Worm (Caenorhabditis elegans) whole organism, young adult: Measurements from ENCODE around the gene nbs-1.

Experiments
- Y67H2A.10 ChIP-seq: fragments of 200-800 bp; sonication (Bioruptor generic); conservative IDR thresholded peaks from 2 replicates; pipeline ENCODE4 v1.3.6; 2022; ENCODE audit warnings: missing genetic modification reagents, missing genetic modification characterization, missing compliant biosample characterization
- ceh-79 ChIP-seq: sonication (generic microtip); optimal IDR thresholded peaks from 2 replicates; lab custom pipeline; 2017; ENCODE audit warnings: mild to moderate bottlenecking, missing genetic modification characterization, missing compliant biosample characterization
- lin-54 ChIP-seq: fragments of 200-800 bp; sonication (Bioruptor generic); optimal IDR thresholded peaks from 2 replicates; lab custom pipeline; 2018; ENCODE audit warnings: mild to moderate bottlenecking, missing genetic modification characterization, missing compliant biosample characterization
- nhr-120 ChIP-seq: fragments of 200-800 bp; sonication (Bioruptor generic); IDR thresholded peaks from 2 replicates; pipeline ENCODE4 v1.3.6; 2022; ENCODE audit warnings: missing genetic modification characterization, missing compliant biosample characterization
- pha-4 ChIP-seq: fragments of 150-350 bp; sonication (generic microtip); optimal IDR thresholded peaks from 2 replicates; lab custom pipeline; 2014; ENCODE audit warnings: missing biosample characterization, missing genetic modification reagents, missing genetic modification characterization

- TF ChIP-seq ceh-79 (tag; lab: Kevin White, UChicago) (no peak), Y67H2A.10 (GFP tag; lab: Robert Waterston, UW) (no peak), pha-4 (no peak), nhr-120 (GFP tag; lab: Robert Waterston, UW) (no peak), lin-54 (GFP tag; lab: Kevin White, UChicago) (no peak)
These were observed 3.6 kb upstream of the nbs-1 start, which contains the start of gene C09H10.4 for ce11 chrII:11099841-11100240.
